Worm (Caenorhabditis elegans): ENCODE results near the gene srsx-16.

The srsx-16 gene

ce11 chrIV:5598515-5599132, 20.9 kb downstream of the srsx-16 start (continued):
- TF ChIP-seq mdl-1 (tag; optimal IDR thresholded peaks at IDR 0.05) (no peak), grh-1 (GFP tag; IDR thresholded peaks at IDR 0.05) (no peak), skn-1 (tag; optimal IDR thresholded peaks at IDR 0.05) (no peak), ceh-82 (tag; optimal IDR thresholded peaks at IDR 0.05) (no peak), ama-1 (optimal IDR thresholded peaks at IDR 0.05) (no peak), vab-15 (tag; optimal IDR thresholded peaks at IDR 0.05) (no peak), elt-3 (tag; optimal IDR thresholded peaks at IDR 0.05) (no peak), unc-130 (tag; optimal IDR thresholded peaks at IDR 0.05) (no peak), fos-1 (tag; optimal IDR thresholded peaks at IDR 0.05) (no peak), nhr-85 (tag) (no peak), nhr-47 (tag; optimal IDR thresholded peaks at IDR 0.05) (no peak), irx-1 (tag; optimal IDR thresholded peaks at IDR 0.05) (no peak), lir-3 (tag; optimal IDR thresholded peaks at IDR 0.05; ENCODE audit: poor library complexity) (no peak)

ce11 chrIV:5595567-5595966, 24.0 kb downstream of the srsx-16 start:
- TF ChIP-seq mef-2 (tag; optimal IDR thresholded peaks at IDR 0.05) (no peak), nhr-28 (tag; optimal IDR thresholded peaks at IDR 0.05) (no peak), fkh-8 (tag; optimal IDR thresholded peaks at IDR 0.05) (peak; percentile 39), sox-4 (tag; optimal IDR thresholded peaks at IDR 0.05) (peak; percentile 29), jun-1 (tag; optimal IDR thresholded peaks at IDR 0.05) (no peak), nhr-237 (tag; optimal IDR thresholded peaks at IDR 0.05) (no peak), Y116A8C.19 (tag; optimal IDR thresholded peaks at IDR 0.05; ENCODE audit: borderline replicate concordance) (no peak), unc-30 (tag; optimal IDR thresholded peaks at IDR 0.05) (no peak), tlp-1 (tag; optimal IDR thresholded peaks at IDR 0.05) (no peak), unc-62 (GFP tag; optimal IDR thresholded peaks at IDR 0.05) (no peak), efl-3 (GFP tag; optimal IDR thresholded peaks at IDR 0.05) (no peak), ets-5 (GFP tag; IDR thresholded peaks at IDR 0.05) (no peak), isw-1 (GFP tag; IDR thresholded peaks at IDR 0.05) (no peak), lin-15B (tag; optimal IDR thresholded peaks at IDR 0.05) (no peak), nhr-77 (tag; optimal IDR thresholded peaks at IDR 0.05) (no peak), fkh-4 (tag; optimal IDR thresholded peaks at IDR 0.05; ENCODE audit: borderline replicate concordance) (peak; percentile 36), aha-1 (tag; optimal IDR thresholded peaks at IDR 0.05) (no peak), skn-1 (tag; optimal IDR thresholded peaks at IDR 0.05) (no peak), lsy-2 (tag; optimal IDR thresholded peaks at IDR 0.05) (no peak), unc-86 (tag; optimal IDR thresholded peaks at IDR 0.05) (no peak), F16B12.6 (tag; optimal IDR thresholded peaks at IDR 0.05) (no peak), pqm-1 (tag; optimal IDR thresholded peaks at IDR 0.05) (no peak), blmp-1 (tag; optimal IDR thresholded peaks at IDR 0.05) (peak; percentile 11), unc-98 (GFP tag; IDR thresholded peaks at IDR 0.05) (no peak), hlh-17 (GFP tag; optimal IDR thresholded peaks at IDR 0.05; ENCODE audit: borderline replicate concordance) (no peak), nhr-47 (tag; optimal IDR thresholded peaks at IDR 0.05) (peak; percentile 57), nhr-20 (tag; optimal IDR thresholded peaks at IDR 0.05) (peak; percentile 21), dpl-1 (GFP tag; optimal IDR thresholded peaks at IDR 0.05) (no peak), ces-1 (GFP tag; optimal IDR thresholded peaks at IDR 0.05) (no peak), zag-1 (tag; optimal IDR thresholded peaks at IDR 0.05) (no peak), lin-35 (GFP tag; optimal IDR thresholded peaks at IDR 0.05) (no peak), ama-1 (optimal IDR thresholded peaks at IDR 0.05) (no peak), pax-3 (tag; optimal IDR thresholded peaks at IDR 0.05) (peak; percentile 83), elt-3 (tag; optimal IDR thresholded peaks at IDR 0.05) (no peak), swsn-7 (tag; optimal IDR thresholded peaks at IDR 0.05) (no peak), snu-23 (GFP tag; optimal IDR thresholded peaks at IDR 0.05) (peak; percentile 37), fos-1 (tag; optimal IDR thresholded peaks at IDR 0.05) (no peak), pag-3 (tag; optimal IDR thresholded peaks at IDR 0.05; ENCODE audit: borderline replicate concordance, insufficient read depth) (no peak), lin-39 (tag; optimal IDR thresholded peaks at IDR 0.05) (no peak), lin-13 (GFP tag; optimal IDR thresholded peaks at IDR 0.05) (no peak), hlh-4 (tag; optimal IDR thresholded peaks at IDR 0.05) (no peak), nhr-19 (GFP tag; conservative IDR thresholded peaks at IDR 0.05) (no peak), ceh-88 (GFP tag; IDR thresholded peaks at IDR 0.05) (no peak)

Data from whole organism, L1 larva.